Fruit fly (Drosophila melanogaster) whole organism, embryonic: ENCODE measurements around the gene Desat2.

Source experiments
- Asciz ChIP-seq: fragments of 200-800 bp; sonication (Bioruptor generic); optimal IDR thresholded peaks from 2 replicates; lab custom pipeline; 2017; ENCODE audit warnings: missing biosample characterization, mild to moderate bottlenecking, missing genetic modification characterization, missing genetic modification reagents
- B-H2 ChIP-seq: fragments of 200-800 bp; sonication (Bioruptor generic); optimal IDR thresholded peaks from 2 replicates; lab custom pipeline; 2018; ENCODE audit warnings: missing biosample characterization, mild to moderate bottlenecking, missing genetic modification characterization
- BEAF-32 ChIP-seq: fragments of 200-800 bp; sonication (Bioruptor generic); optimal IDR thresholded peaks from 3 replicates; lab custom pipeline; 2017; ENCODE audit warnings: missing biosample characterization, missing genetic modification characterization, mild to moderate bottlenecking, moderate library complexity, missing genetic modification reagents
- Bgb ChIP-seq: fragments of 200-800 bp; sonication (Bioruptor generic); IDR thresholded peaks from 2 replicates; pipeline ENCODE4 v1.3.6; 2022; ENCODE audit warnings: missing biosample characterization, missing genetic modification characterization; ENCODE audit not compliant: partially characterized antibody
- CG10543 ChIP-seq: fragments of 200-800 bp; sonication (Bioruptor generic); optimal IDR thresholded peaks from 3 replicates; lab custom pipeline; 2017; ENCODE audit warnings: missing biosample characterization, mild to moderate bottlenecking, missing genetic modification characterization, moderate library complexity
- CG11456 ChIP-seq: fragments of 200-800 bp; sonication (Bioruptor generic); IDR thresholded peaks from 3 replicates; pipeline ENCODE4 v1.3.6; 2022; ENCODE audit warnings: missing biosample characterization, missing genetic modification characterization
- CG11560 ChIP-seq: fragments of 200-800 bp; sonication (Bioruptor generic); IDR thresholded peaks from 3 replicates; pipeline ENCODE4 v1.3.6; 2022; ENCODE audit warnings: missing biosample characterization, missing genetic modification characterization
- CG12659 ChIP-seq: fragments of 200-800 bp; sonication (Bioruptor generic); optimal IDR thresholded peaks from 3 replicates; lab custom pipeline; 2017; ENCODE audit warnings: mild to moderate bottlenecking, missing biosample characterization, missing genetic modification reagents, missing genetic modification characterization
- CG13624 ChIP-seq: fragments of 200-800 bp; sonication (Bioruptor generic); optimal IDR thresholded peaks from 2 replicates; lab custom pipeline; 2016; ENCODE audit warnings: missing biosample characterization, missing genetic modification characterization
- CG14710 ChIP-seq: fragments of 200-800 bp; sonication (Bioruptor generic); optimal IDR thresholded peaks from 3 replicates; lab custom pipeline; 2019; ENCODE audit warnings: missing biosample characterization, mild to moderate bottlenecking, missing genetic modification characterization, moderate library complexity
- CG15514 ChIP-seq: fragments of 200-800 bp; sonication (Bioruptor generic); optimal IDR thresholded peaks from 3 replicates; lab custom pipeline; 2017; ENCODE audit warnings: missing biosample characterization, missing genetic modification characterization, mild to moderate bottlenecking, moderate library complexity, missing genetic modification reagents
- CG17829 ChIP-seq: fragments of 200-800 bp; optimal IDR thresholded peaks from 2 replicates; lab custom pipeline; 2019; ENCODE audit warnings: missing biosample characterization, mild to moderate bottlenecking, missing genetic modification characterization, moderate library complexity
- CG1792 ChIP-seq: fragments of 200-800 bp; sonication (Bioruptor generic); optimal IDR thresholded peaks from 2 replicates; lab custom pipeline; 2016; ENCODE audit warnings: missing biosample characterization, missing genetic modification characterization
- CG2116 ChIP-seq: fragments of 200-800 bp; sonication (Bioruptor generic); optimal IDR thresholded peaks from 3 replicates; lab custom pipeline; 2018; ENCODE audit warnings: missing biosample characterization, mild to moderate bottlenecking, missing genetic modification characterization
- CG2129 ChIP-seq: fragments of 200-800 bp; sonication (Bioruptor generic); IDR thresholded peaks from 2 replicates; pipeline ENCODE4 v1.3.6; 2022; ENCODE audit warnings: missing biosample characterization, missing genetic modification characterization; ENCODE audit not compliant: partially characterized antibody
- CG2199 ChIP-seq: fragments of 200-800 bp; sonication (Bioruptor generic); IDR thresholded peaks from 3 replicates; pipeline ENCODE4 v1.3.6; 2022; ENCODE audit warnings: missing biosample characterization, missing genetic modification characterization
- CG34224 ChIP-seq: fragments of 200-800 bp; sonication (Bioruptor generic); IDR thresholded peaks from 3 replicates; pipeline ENCODE4 v1.3.6; 2022; ENCODE audit warnings: missing biosample characterization, missing genetic modification characterization; ENCODE audit not compliant: partially characterized antibody
- CG42726 ChIP-seq: fragments of 200-800 bp; sonication (Bioruptor generic); IDR thresholded peaks from 2 replicates; pipeline ENCODE4 v1.3.6; 2022; ENCODE audit warnings: missing biosample characterization, missing genetic modification characterization; ENCODE audit not compliant: partially characterized antibody
- CG4424 ChIP-seq: fragments of 200-800 bp; sonication (Bioruptor generic); optimal IDR thresholded peaks from 3 replicates; lab custom pipeline; 2016; ENCODE audit warnings: missing biosample characterization, missing genetic modification characterization
- CG4617 ChIP-seq: fragments of 200-800 bp; sonication (Bioruptor generic); optimal IDR thresholded peaks from 3 replicates; lab custom pipeline; 2016; ENCODE audit warnings: missing biosample characterization, missing genetic modification characterization, borderline replicate concordance
- CG4854 ChIP-seq: fragments of 200-800 bp; sonication (Bioruptor generic); optimal IDR thresholded peaks from 2 replicates; lab custom pipeline; 2016; ENCODE audit warnings: missing biosample characterization, missing genetic modification characterization, inconsistent platforms
- CG6791 ChIP-seq: fragments of 200-800 bp; sonication (Bioruptor generic); IDR thresholded peaks from 3 replicates; pipeline ENCODE4 v1.3.6; 2022; ENCODE audit warnings: missing biosample characterization, missing genetic modification characterization; ENCODE audit not compliant: partially characterized antibody
- Dp ChIP-seq: fragments of 200-800 bp; sonication (Bioruptor generic); optimal IDR thresholded peaks from 2 replicates; lab custom pipeline; 2018; ENCODE audit warnings: missing biosample characterization, mild to moderate bottlenecking, missing genetic modification characterization, moderate library complexity
- Fer1 ChIP-seq: fragments of 200-800 bp; sonication (Bioruptor generic); optimal IDR thresholded peaks from 2 replicates; lab custom pipeline; 2017; ENCODE audit warnings: missing biosample characterization, mild to moderate bottlenecking, missing genetic modification characterization
- H2.0 ChIP-seq: fragments of 200-800 bp; sonication (Bioruptor generic); IDR thresholded peaks from 2 replicates; pipeline ENCODE4 v1.3.6; 2022; ENCODE audit warnings: missing biosample characterization, missing genetic modification characterization
- Kr ChIP-seq: fragments of 200-800 bp; sonication (Bioruptor generic); optimal IDR thresholded peaks from 2 replicates; lab custom pipeline; 2017; ENCODE audit warnings: missing biosample characterization, mild to moderate bottlenecking, missing genetic modification characterization
- MBD-R2 ChIP-seq: fragments of 200-800 bp; sonication (Bioruptor generic); IDR thresholded peaks from 2 replicates; pipeline ENCODE4 v1.3.6; 2022; ENCODE audit warnings: missing biosample characterization, missing genetic modification characterization
- Max ChIP-seq: fragments of 200-800 bp; sonication (Bioruptor generic); optimal IDR thresholded peaks from 2 replicates; lab custom pipeline; 2016; ENCODE audit warnings: missing biosample characterization, mild to moderate bottlenecking, missing genetic modification characterization
- Nf-YC ChIP-seq: fragments of 200-800 bp; optimal IDR thresholded peaks from 3 replicates; lab custom pipeline; 2019; ENCODE audit warnings: missing biosample characterization, mild to moderate bottlenecking, missing genetic modification characterization, moderate library complexity
- Oaz ChIP-seq: fragments of 200-800 bp; sonication (Bioruptor generic); IDR thresholded peaks from 2 replicates; pipeline ENCODE4 v1.3.6; 2022; ENCODE audit warnings: missing biosample characterization, missing genetic modification characterization
- Opbp ChIP-seq: fragments of 200-800 bp; sonication (Bioruptor generic); IDR thresholded peaks from 3 replicates; pipeline ENCODE4 v1.3.6; 2022; ENCODE audit warnings: missing biosample characterization, missing genetic modification characterization; ENCODE audit not compliant: partially characterized antibody
- Sry-β ChIP-seq: fragments of 200-800 bp; sonication (Bioruptor generic); optimal IDR thresholded peaks from 2 replicates; lab custom pipeline; 2018; ENCODE audit warnings: missing biosample characterization, mild to moderate bottlenecking, missing genetic modification characterization, moderate library complexity
- ato ChIP-seq: fragments of 200-800 bp; sonication (Bioruptor generic); IDR thresholded peaks from 2 replicates; pipeline ENCODE4 v1.3.6; 2022; ENCODE audit warnings: missing biosample characterization, missing genetic modification characterization; ENCODE audit not compliant: partially characterized antibody
- bbx ChIP-seq: fragments of 200-800 bp; sonication (Bioruptor generic); IDR thresholded peaks from 2 replicates; pipeline ENCODE4 v1.3.6; 2022; ENCODE audit warnings: missing biosample characterization, missing genetic modification characterization; ENCODE audit not compliant: partially characterized antibody
- dysf ChIP-seq: fragments of 200-800 bp; sonication (Bioruptor generic); IDR thresholded peaks from 3 replicates; pipeline ENCODE4 v1.3.6; 2022; ENCODE audit warnings: missing biosample characterization, missing genetic modification characterization
- gfzf ChIP-seq: fragments of 200-800 bp; sonication (Bioruptor generic); optimal IDR thresholded peaks from 2 replicates; lab custom pipeline; 2016; ENCODE audit warnings: missing biosample characterization, mild to moderate bottlenecking, missing genetic modification characterization, moderate library complexity
- h ChIP-seq: fragments of >200 bp; optimal IDR thresholded peaks from 2 replicates; lab custom pipeline; 2017
- hb ChIP-seq: fragments of 200-800 bp; sonication (Bioruptor generic); IDR thresholded peaks from 3 replicates; pipeline ENCODE4 v1.3.6; 2022; ENCODE audit warnings: missing biosample characterization, missing genetic modification characterization; ENCODE audit not compliant: partially characterized antibody
- inv ChIP-seq: fragments of 200-800 bp; sonication (Bioruptor generic); IDR thresholded peaks from 2 replicates; pipeline ENCODE4 v1.3.6; 2022; ENCODE audit warnings: missing biosample characterization, missing genetic modification characterization; ENCODE audit not compliant: partially characterized antibody
- mld ChIP-seq: fragments of 200-800 bp; sonication (Bioruptor generic); IDR thresholded peaks from 3 replicates; pipeline ENCODE4 v1.3.6; 2022; ENCODE audit warnings: missing biosample characterization, missing genetic modification characterization; ENCODE audit not compliant: partially characterized antibody
- pho ChIP-seq: fragments of 200-800 bp; sonication (Bioruptor generic); optimal IDR thresholded peaks from 2 replicates; lab custom pipeline; 2016; ENCODE audit warnings: missing biosample characterization, missing genetic modification characterization
- sens-2 ChIP-seq: fragments of 200-800 bp; sonication (Bioruptor generic); IDR thresholded peaks from 2 replicates; pipeline ENCODE4 v1.3.6; 2022; ENCODE audit warnings: missing biosample characterization, missing genetic modification characterization
- sisA ChIP-seq: fragments of 200-800 bp; sonication (Bioruptor generic); IDR thresholded peaks from 2 replicates; pipeline ENCODE4 v1.3.6; 2022; ENCODE audit warnings: missing biosample characterization, missing genetic modification characterization
- sna ChIP-seq: fragments of 200-800 bp; sonication (Bioruptor generic); IDR thresholded peaks from 2 replicates; pipeline ENCODE4 v1.3.6; 2022; ENCODE audit warnings: missing biosample characterization, missing genetic modification characterization; ENCODE audit not compliant: partially characterized antibody
- stwl ChIP-seq: fragments of 200-800 bp; sonication (Bioruptor generic); optimal IDR thresholded peaks from 3 replicates; lab custom pipeline; 2018; ENCODE audit warnings: missing biosample characterization, mild to moderate bottlenecking, missing genetic modification characterization, moderate library complexity
- sug ChIP-seq: fragments of 200-800 bp; optimal IDR thresholded peaks from 2 replicates; lab custom pipeline; 2019; ENCODE audit warnings: missing biosample characterization, mild to moderate bottlenecking, missing genetic modification characterization, moderate library complexity
- zen ChIP-seq: fragments of 200-800 bp; sonication (Bioruptor generic); optimal IDR thresholded peaks from 3 replicates; lab custom pipeline; 2018; ENCODE audit warnings: missing biosample characterization, mild to moderate bottlenecking, missing genetic modification characterization, moderate library complexity
- zfh2 ChIP-seq: fragments of 200-800 bp; sonication (Bioruptor generic); optimal IDR thresholded peaks from 2 replicates; lab custom pipeline; 2016; ENCODE audit warnings: missing biosample characterization, missing genetic modification characterization

Gene Desat2

dm6 chr3R:12456370-12456940 lies 20.4 kb downstream of the Desat2 start, which contains the start of gene trus (continued):
- peak; percentile 70; the same call in 2 of the 3 replicates for TF ChIP-seq hb
- TF ChIP-seq Oaz (GFP tag; lab: Robert Waterston, UW): no peak
- no peak for TF ChIP-seq Max (GFP tag; lab: Kevin White, UChicago)
- TF ChIP-seq CG42726 (GFP tag; lab: Robert Waterston, UW): peak; percentile 46; the same call in 1 of the 2 replicates
- TF ChIP-seq CG2199 (GFP tag; lab: Robert Waterston, UW): no peak
- no peak for TF ChIP-seq Kr
- TF ChIP-seq sug (tag; lab: Kevin White, UChicago): peak; percentile 17
- no peak for TF ChIP-seq Nf-YC (tag; lab: Kevin White, UChicago)
- no peak for TF ChIP-seq h (lab: Kevin White, UChicago)
- TF ChIP-seq Fer1 (GFP tag; lab: Kevin White, UChicago): peak; percentile 13
- peak; percentile 7 for TF ChIP-seq zen (tag; lab: Kevin White, UChicago)
- TF ChIP-seq CG11560 (tag; lab: Robert Waterston, UW): peak; percentile 94
- TF ChIP-seq CG1792 (GFP tag; lab: Kevin White, UChicago): no peak
- peak; percentile 93 for TF ChIP-seq bbx (GFP tag; lab: Robert Waterston, UW)
- no peak for TF ChIP-seq CG10543 (GFP tag; lab: Kevin White, UChicago)
- no peak for TF ChIP-seq CG11456
- no peak for TF ChIP-seq CG4854
- peak; percentile 75 for TF ChIP-seq MBD-R2
- TF ChIP-seq Sry-β: no peak
- TF ChIP-seq CG34224 (GFP tag; lab: Robert Waterston, UW): peak; percentile 92
- TF ChIP-seq pho (GFP tag; lab: Kevin White, UChicago): no peak
- TF ChIP-seq Bgb (GFP tag; lab: Robert Waterston, UW): peak; percentile 89
- TF ChIP-seq gfzf (GFP tag; lab: Kevin White, UChicago): peak; percentile 24
- TF ChIP-seq CG17829: peak; percentile 4
- no peak for TF ChIP-seq H2.0
- TF ChIP-seq Asciz (GFP tag; lab: Kevin White, UChicago): no peak
- TF ChIP-seq CG4617: peak; percentile 50
- TF ChIP-seq sisA (GFP tag; lab: Robert Waterston, UW): no peak
- TF ChIP-seq CG12659: peak; percentile 24
- peak; percentile 32 for TF ChIP-seq CG14710 (tag; lab: Kevin White, UChicago)
- no peak for TF ChIP-seq dysf (GFP tag; lab: Robert Waterston, UW)
- peak; percentile 78 for TF ChIP-seq CG2129 (GFP tag; lab: Robert Waterston, UW)
- peak; percentile 74 for TF ChIP-seq stwl (tag; lab: Kevin White, UChicago)
- TF ChIP-seq B-H2 (GFP tag; lab: Kevin White, UChicago): peak; percentile 11
- TF ChIP-seq CG2116: peak; percentile 79
- TF ChIP-seq ato: peak; percentile 89
- TF ChIP-seq zfh2 (GFP tag; lab: Kevin White, UChicago): no peak
- peak; percentile 86 for TF ChIP-seq CG6791 (GFP tag; lab: Robert Waterston, UW)
- TF ChIP-seq sna (GFP tag; lab: Robert Waterston, UW): peak; percentile 77
- TF ChIP-seq BEAF-32: peak; percentile 83
- TF ChIP-seq Opbp (GFP tag; lab: Robert Waterston, UW): peak; percentile 89
- no peak for TF ChIP-seq CG4424 (GFP tag; lab: Kevin White, UChicago)
- peak; percentile 69 for TF ChIP-seq inv (GFP tag; lab: Robert Waterston, UW)
- peak; percentile 46 for TF ChIP-seq CG15514 (GFP tag; lab: Kevin White, UChicago)
- no peak for TF ChIP-seq sens-2 (GFP tag; lab: Robert Waterston, UW)
- 0 out of 3 replicates have a peak, but pooled peaks have one; percentile 52 for TF ChIP-seq mld
- TF ChIP-seq CG13624 (GFP tag; lab: Kevin White, UChicago): no peak
- TF ChIP-seq Dp (GFP tag; lab: Kevin White, UChicago): peak; percentile 87
